Fruit fly (Drosophila melanogaster) whole organism, embryonic: ENCODE measurements around the gene CG43886.

Experiments
- Adf1 ChIP-seq: fragments of 200-800 bp; sonication (Bioruptor generic); IDR thresholded peaks from 2 replicates; pipeline ENCODE4 v1.3.6; 2022; ENCODE audit warnings: missing biosample characterization, missing genetic modification characterization
- Asciz ChIP-seq: fragments of 200-800 bp; sonication (Bioruptor generic); optimal IDR thresholded peaks from 2 replicates; lab custom pipeline; 2017; ENCODE audit warnings: missing biosample characterization, mild to moderate bottlenecking, missing genetic modification characterization, missing genetic modification reagents
- CG2678 ChIP-seq: fragments of 200-800 bp; sonication (Bioruptor generic); optimal IDR thresholded peaks from 3 replicates; lab custom pipeline; 2019; ENCODE audit warnings: missing biosample characterization, mild to moderate bottlenecking, missing genetic modification characterization, moderate library complexity
- Fer3 ChIP-seq: fragments of 200-800 bp; sonication (Bioruptor generic); optimal IDR thresholded peaks from 2 replicates; lab custom pipeline; 2018; ENCODE audit warnings: missing biosample characterization, mild to moderate bottlenecking, missing genetic modification characterization, moderate library complexity
- corto ChIP-seq: fragments of 200-800 bp; sonication (Bioruptor generic); optimal IDR thresholded peaks from 2 replicates; lab custom pipeline; 2016; ENCODE audit warnings: missing biosample characterization, mild to moderate bottlenecking, missing genetic modification characterization, moderate library complexity
- ems ChIP-seq: fragments of 200-800 bp; sonication (Bioruptor generic); optimal IDR thresholded peaks from 3 replicates; lab custom pipeline; 2016; ENCODE audit warnings: missing biosample characterization, missing genetic modification characterization
- fd96Cb ChIP-seq: fragments of 200-800 bp; sonication (Bioruptor generic); optimal IDR thresholded peaks from 2 replicates; lab custom pipeline; 2018; ENCODE audit warnings: missing biosample characterization, mild to moderate bottlenecking, missing genetic modification characterization, moderate library complexity
- insv ChIP-seq, 2 experiments: fragments of 200-800 bp; sonication (Bioruptor generic); optimal IDR thresholded peaks; 3 replicates each; lab custom pipeline; 2016 to 2018; ENCODE audit warnings: missing biosample characterization in 2 of 2, missing genetic modification characterization in 2 of 2
- lbe ChIP-seq: fragments of 200-800 bp; sonication (Bioruptor generic); optimal IDR thresholded peaks from 2 replicates; lab custom pipeline; 2016; ENCODE audit warnings: missing biosample characterization, mild to moderate bottlenecking, missing genetic modification characterization
- ro ChIP-seq: fragments of 200-800 bp; sonication (Bioruptor generic); IDR thresholded peaks from 2 replicates; pipeline ENCODE4 v1.3.6; 2022; ENCODE audit warnings: missing biosample characterization, missing genetic modification characterization
- twi ChIP-seq: fragments of 200-800 bp; optimal IDR thresholded peaks from 2 replicates; lab custom pipeline; 2019; ENCODE audit warnings: missing biosample characterization, mild to moderate bottlenecking, missing genetic modification characterization, moderate library complexity

DNA sequence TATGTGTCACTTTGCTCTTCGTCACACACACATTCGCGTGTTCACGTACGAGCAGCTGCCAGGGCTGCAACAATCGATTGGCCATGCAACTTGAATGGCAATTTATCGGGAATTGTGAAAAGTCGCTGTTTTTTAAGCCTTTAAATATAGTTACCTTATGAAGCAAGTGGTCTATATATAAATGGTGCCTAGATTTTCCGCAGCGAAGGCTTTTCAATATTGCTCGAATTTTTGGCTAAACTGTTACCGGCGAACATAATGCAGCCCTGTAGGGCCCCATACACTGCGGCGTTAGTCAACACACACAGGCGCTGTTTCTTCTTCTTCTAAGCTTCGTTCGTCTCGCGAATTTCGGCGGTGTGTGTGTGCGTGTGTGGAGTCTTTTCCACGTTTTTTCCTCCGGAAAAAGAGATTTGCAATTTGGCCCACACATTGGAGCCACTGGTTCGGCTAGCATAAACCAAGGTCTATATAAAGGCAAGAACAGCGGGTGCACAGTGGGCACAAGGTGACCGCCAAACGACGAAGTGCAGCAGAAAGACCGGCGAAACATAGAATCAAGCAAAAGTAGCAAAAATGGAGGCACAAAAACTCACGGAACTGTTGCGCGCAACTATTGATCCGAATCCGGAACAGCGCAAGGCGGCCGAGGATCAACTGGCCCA is 43.6 kb downstream of the CG43886 start, which contains the start of the genes Arp3 and msk:
- TF ChIP-seq Fer3 (tag; lab: Kevin White, UChicago), result peak; percentile 74
- peak; percentile 28; the same call in 1 of the 2 replicates for TF ChIP-seq ro (GFP tag; lab: Robert Waterston, UW)
- peak; percentile 76 for TF ChIP-seq ems (GFP tag; lab: Kevin White, UChicago)
- TF ChIP-seq CG2678 (tag; lab: Kevin White, UChicago), result no peak
- TF ChIP-seq corto, result no peak
- TF ChIP-seq Asciz (GFP tag; lab: Kevin White, UChicago), result no peak
- peak; percentile 38 for TF ChIP-seq lbe
- TF ChIP-seq twi (tag; lab: Kevin White, UChicago), result peak; percentile 58
- peak; percentile 65 for TF ChIP-seq fd96Cb (tag; lab: Kevin White, UChicago)
- TF ChIP-seq Adf1 (GFP tag; lab: Robert Waterston, UW), result peak; percentile 48
- peak in 1 of 2 experiments; percentile 57 for TF ChIP-seq insv (GFP tag; optimal IDR thresholded peaks at IDR 0.05; lab: Kevin White, UChicago)
